Fruit fly (Drosophila melanogaster): ENCODE results near the gene gfzf.

The gfzf gene

dm6 chr3R:7102853-7103833 is 47.6 kb downstream of the gfzf start:
- TF ChIP-seq CG17801 (GFP tag; optimal IDR thresholded peaks at IDR 0.05; ENCODE audit: partially characterized antibody) = no peak
